Fruit fly (Drosophila melanogaster) S2 (cell line): ENCODE results near the gene Traf4.

Experiments
- CG8478 ChIP-seq: fragments of >200 bp; optimal IDR thresholded peaks from 2 replicates; lab custom pipeline; 2018
- CTCF ChIP-seq, 2 experiments: fragments of >200 bp; optimal IDR thresholded peaks; 2 replicates each; lab custom pipeline; 2018

DNA sequence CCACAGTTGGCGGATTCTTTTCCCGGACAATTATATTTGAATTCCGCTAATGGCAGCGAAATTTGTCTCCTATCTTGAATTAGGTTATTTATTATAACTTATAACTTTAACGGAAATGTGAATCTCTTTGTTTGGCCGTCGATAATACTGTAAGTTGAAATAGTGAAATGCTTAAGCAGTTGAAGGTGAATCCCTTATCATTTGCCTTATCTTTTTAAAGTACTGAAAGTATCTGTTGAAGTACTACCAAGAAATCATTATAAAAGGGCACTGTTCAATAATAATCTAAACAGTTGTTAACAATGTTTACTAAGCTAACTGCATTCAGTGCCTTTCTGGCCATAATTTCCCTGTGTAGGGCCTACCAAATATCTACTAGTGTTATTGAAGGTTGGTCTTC is 49.1 kb downstream of the Traf4 start, which contains the start of gene CG43055:
- TF ChIP-seq CG8478 (no peak), CTCF (optimal IDR thresholded peaks at IDR 0.05; lab: Kevin White, UChicago) (no peak)
